Worm (Caenorhabditis elegans): ENCODE data around the gene srj-9.
"Not testable (repeated sequence)": the region's sequence is repeated elsewhere in the genome, so short reads cannot be mapped to it uniquely, and the experiment has no call there.

- not testable (repeated sequence) for TF ChIP-seq unc-62 (GFP tag; optimal IDR thresholded peaks at IDR 0.05); unc-39 (tag; optimal IDR thresholded peaks at IDR 0.05); snpc-4 (tag; optimal IDR thresholded peaks at IDR 0.05); mep-1 (tag; optimal IDR thresholded peaks at IDR 0.05); elt-1 (tag; optimal IDR thresholded peaks at IDR 0.05; ENCODE audit: borderline replicate concordance, insufficient read depth); nhr-28 (tag; optimal IDR thresholded peaks at IDR 0.05); lsy-2 (tag; optimal IDR thresholded peaks at IDR 0.05); nhr-237 (tag; optimal IDR thresholded peaks at IDR 0.05); pha-4 (tag; optimal IDR thresholded peaks at IDR 0.05); mab-5 (tag; optimal IDR thresholded peaks at IDR 0.05); lin-32 (GFP tag; optimal IDR thresholded peaks at IDR 0.05); elt-3 (tag; optimal IDR thresholded peaks at IDR 0.05); blmp-1 (tag; optimal IDR thresholded peaks at IDR 0.05)
Observed at ce11 chrV:3399952-3400351, 31.8 kb upstream of the srj-9 start, which contains the start of gene T20D4.10.
